Worm (Caenorhabditis elegans) whole organism, L4/young adult: Measurements from ENCODE around the gene ptp-8.

Experiments used
- W03F9.2 ChIP-seq: fragments of 150-350 bp; optimal IDR thresholded peaks from 2 replicates; lab custom pipeline; 2014; ENCODE audit warnings: missing biosample characterization, missing genetic modification characterization
- dao-5 ChIP-seq: sonication (generic microtip); optimal IDR thresholded peaks from 2 replicates; lab custom pipeline; 2016; ENCODE audit warnings: missing genotype, missing genetic modification characterization, moderate library complexity, missing compliant biosample characterization
- him-1 ChIP-seq: sonication (generic microtip); optimal IDR thresholded peaks from 2 replicates; lab custom pipeline; 2016; ENCODE audit warnings: missing genotype, missing genetic modification reagents, missing genetic modification characterization, missing compliant biosample characterization

DNA sequence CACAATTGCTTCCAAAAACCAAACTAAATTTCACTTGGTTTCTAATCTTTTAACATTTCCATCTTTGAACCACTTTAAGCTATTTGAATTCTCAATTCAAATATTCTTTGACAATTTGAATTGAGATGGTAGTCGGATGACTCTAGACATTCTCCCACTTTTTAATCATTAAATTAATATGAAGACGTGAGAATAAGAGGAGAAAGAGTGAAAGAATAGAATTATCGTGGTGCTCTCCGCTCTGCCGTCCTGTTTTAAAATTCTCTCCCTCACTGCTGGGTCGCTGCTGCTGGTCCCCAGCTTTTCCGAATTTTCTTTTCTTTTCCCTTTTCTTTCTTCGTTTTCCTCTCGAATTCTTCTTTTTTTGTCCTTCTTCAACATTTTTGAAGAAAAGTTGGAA, 21.6 kb downstream of the ptp-8 start:
- TF ChIP-seq dao-5 (tag; lab: Kevin White, UChicago) (no peak), him-1 (tag; lab: Kevin White, UChicago) (no peak), W03F9.2 (tag; lab: Kevin White, UChicago) (no peak)
